Fruit fly (Drosophila melanogaster) whole organism, embryonic: ENCODE results near the gene CG11307.

Source experiments
- CG10462 ChIP-seq: fragments of 200-800 bp; sonication (Bioruptor generic); optimal IDR thresholded peaks from 2 replicates; lab custom pipeline; 2016; ENCODE audit warnings: missing biosample characterization, missing genetic modification characterization
- CG11560 ChIP-seq: fragments of 200-800 bp; sonication (Bioruptor generic); IDR thresholded peaks from 3 replicates; pipeline ENCODE4 v1.3.6; 2022; ENCODE audit warnings: missing biosample characterization, missing genetic modification characterization
- CG13424 ChIP-seq: fragments of 200-800 bp; sonication (Bioruptor generic); optimal IDR thresholded peaks from 2 replicates; lab custom pipeline; 2019; ENCODE audit warnings: missing biosample characterization, mild to moderate bottlenecking, missing genetic modification characterization, moderate library complexity
- CG15479 ChIP-seq: fragments of 200-800 bp; sonication (Bioruptor generic); optimal IDR thresholded peaks from 3 replicates; lab custom pipeline; 2019; ENCODE audit warnings: missing biosample characterization, mild to moderate bottlenecking, missing genetic modification characterization, moderate library complexity
- Myb ChIP-seq: fragments of 200-800 bp; sonication (Bioruptor generic); optimal IDR thresholded peaks from 2 replicates; lab custom pipeline; 2016; ENCODE audit warnings: missing biosample characterization, missing genetic modification characterization
- Scr ChIP-seq: fragments of 200-800 bp; sonication (Bioruptor generic); IDR thresholded peaks from 2 replicates; pipeline ENCODE4 v1.3.6; 2022; ENCODE audit warnings: missing biosample characterization, missing genetic modification characterization; ENCODE audit not compliant: partially characterized antibody
- pb ChIP-seq: fragments of 200-800 bp; sonication (Bioruptor generic); optimal IDR thresholded peaks from 3 replicates; lab custom pipeline; 2016; ENCODE audit warnings: missing biosample characterization, missing genetic modification characterization
- pfk ChIP-seq: fragments of 200-800 bp; sonication (Bioruptor generic); optimal IDR thresholded peaks from 2 replicates; lab custom pipeline; 2018; ENCODE audit warnings: missing biosample characterization, mild to moderate bottlenecking, missing genetic modification characterization, moderate library complexity
- sens ChIP-seq: fragments of 200-800 bp; sonication (Bioruptor generic); peaks from one replicate; lab custom pipeline; 2016; ENCODE audit warnings: missing biosample characterization, missing genetic modification characterization
- slp2 ChIP-seq: fragments of 200-800 bp; sonication (Bioruptor generic); optimal IDR thresholded peaks from 2 replicates; lab custom pipeline; 2016; ENCODE audit warnings: missing biosample characterization, missing genetic modification characterization

DNA sequence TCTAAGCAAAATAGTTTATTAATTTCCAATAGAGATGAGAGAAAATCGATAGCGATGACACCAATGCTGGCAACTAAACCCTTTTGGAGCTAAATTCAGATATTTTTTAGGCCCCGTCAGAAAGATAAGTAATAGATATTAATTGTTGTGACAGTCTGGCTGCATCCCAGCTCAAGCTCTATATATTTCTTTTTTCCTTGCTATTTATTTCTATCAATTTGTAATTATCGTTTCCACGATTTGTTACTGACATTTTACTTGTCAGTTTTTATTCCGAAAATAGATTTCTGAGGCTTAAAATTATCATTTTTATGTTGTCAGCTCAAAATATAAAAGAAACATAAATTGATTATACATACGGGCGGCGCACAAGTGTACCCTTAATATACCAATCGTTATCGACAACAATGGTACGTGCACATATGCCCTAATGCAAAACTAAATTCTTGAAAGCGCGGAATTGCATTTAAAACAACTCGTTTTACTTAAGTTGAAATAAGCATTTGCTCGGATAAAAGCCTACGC lies 48.5 kb upstream of the CG11307 start, which contains the start of the genes CRIF and SMC5:
- TF ChIP-seq CG15479 (GFP tag; lab: Kevin White, UChicago): no peak
- TF ChIP-seq sens (GFP tag; lab: Kevin White, UChicago): peak; percentile 97
- TF ChIP-seq CG13424 (tag; lab: Kevin White, UChicago): peak; percentile 74
- peak; percentile 43 for TF ChIP-seq Myb
- TF ChIP-seq pb (GFP tag; lab: Kevin White, UChicago): no peak
- TF ChIP-seq CG10462: peak; percentile 50
- peak; percentile 68 for TF ChIP-seq slp2 (GFP tag; lab: Kevin White, UChicago)
- TF ChIP-seq CG11560: peak; percentile 27; the same call in 1 of the 3 replicates
- TF ChIP-seq Scr (GFP tag; lab: Robert Waterston, UW): peak; percentile 46
- no peak for TF ChIP-seq pfk (GFP tag; lab: Kevin White, UChicago)
